Fruit fly (Drosophila melanogaster) whole organism, embryonic: ENCODE results near the gene CG31904.
A peak's percentile ranks its signal among the peaks of the same experiment; 100 is the strongest.

ENCODE experiments used
- Asciz ChIP-seq: fragments of 200-800 bp; sonication (Bioruptor generic); optimal IDR thresholded peaks from 2 replicates; lab custom pipeline; 2017; ENCODE audit warnings: missing biosample characterization, mild to moderate bottlenecking, missing genetic modification characterization, missing genetic modification reagents
- CG11456 ChIP-seq: fragments of 200-800 bp; sonication (Bioruptor generic); IDR thresholded peaks from 3 replicates; pipeline ENCODE4 v1.3.6; 2022; ENCODE audit warnings: missing biosample characterization, missing genetic modification characterization
- CG11560 ChIP-seq: fragments of 200-800 bp; sonication (Bioruptor generic); IDR thresholded peaks from 3 replicates; pipeline ENCODE4 v1.3.6; 2022; ENCODE audit warnings: missing biosample characterization, missing genetic modification characterization
- CG12155 ChIP-seq: fragments of 200-800 bp; sonication (Bioruptor generic); optimal IDR thresholded peaks from 3 replicates; lab custom pipeline; 2016; ENCODE audit warnings: missing biosample characterization, missing genetic modification characterization
- CG1233 ChIP-seq: fragments of 200-800 bp; sonication (Bioruptor generic); optimal IDR thresholded peaks from 4 replicates; lab custom pipeline; 2018; ENCODE audit warnings: missing biosample characterization, mild to moderate bottlenecking, missing genetic modification characterization
- CG12659 ChIP-seq: fragments of 200-800 bp; sonication (Bioruptor generic); optimal IDR thresholded peaks from 3 replicates; lab custom pipeline; 2017; ENCODE audit warnings: mild to moderate bottlenecking, missing biosample characterization, missing genetic modification reagents, missing genetic modification characterization
- CG15696 ChIP-seq: fragments of 200-800 bp; sonication (Bioruptor generic); optimal IDR thresholded peaks from 2 replicates; lab custom pipeline; 2019; ENCODE audit warnings: missing biosample characterization, mild to moderate bottlenecking, missing genetic modification characterization, moderate library complexity
- CG17568 ChIP-seq: fragments of 200-800 bp; sonication (Bioruptor generic); optimal IDR thresholded peaks from 2 replicates; lab custom pipeline; 2018; ENCODE audit warnings: missing biosample characterization, mild to moderate bottlenecking, missing genetic modification characterization, moderate library complexity
- CG2129 ChIP-seq: fragments of 200-800 bp; sonication (Bioruptor generic); IDR thresholded peaks from 2 replicates; pipeline ENCODE4 v1.3.6; 2022; ENCODE audit warnings: missing biosample characterization, missing genetic modification characterization; ENCODE audit not compliant: partially characterized antibody
- CG31224 ChIP-seq: fragments of 200-800 bp; sonication (Bioruptor generic); IDR thresholded peaks from 2 replicates; pipeline ENCODE4 v1.3.6; 2022; ENCODE audit warnings: missing biosample characterization, missing genetic modification characterization
- CG4360 ChIP-seq: fragments of 200-800 bp; sonication (Bioruptor generic); IDR thresholded peaks from 2 replicates; pipeline ENCODE4 v1.3.6; 2022; ENCODE audit warnings: missing biosample characterization, missing genetic modification characterization
- CG6175 ChIP-seq: fragments of 200-800 bp; sonication (Bioruptor generic); IDR thresholded peaks from 3 replicates; pipeline ENCODE4 v1.3.6; 2022; ENCODE audit warnings: missing biosample characterization, missing genetic modification characterization
- CG6689 ChIP-seq: fragments of 200-800 bp; sonication (Bioruptor generic); IDR thresholded peaks from 2 replicates; pipeline ENCODE4 v1.3.6; 2022; ENCODE audit warnings: missing biosample characterization, missing genetic modification characterization
- CG6813 ChIP-seq: fragments of 200-800 bp; sonication (Bioruptor generic); optimal IDR thresholded peaks from 2 replicates; lab custom pipeline; 2017; ENCODE audit warnings: missing biosample characterization, missing genetic modification characterization, mild to moderate bottlenecking, moderate library complexity, missing genetic modification reagents
- CTCF ChIP-seq: fragments of 200-800 bp; sonication (Bioruptor generic); optimal IDR thresholded peaks from 2 replicates; lab custom pipeline; 2017; ENCODE audit warnings: missing biosample characterization, mild to moderate bottlenecking, missing genetic modification characterization, moderate library complexity
- D19A ChIP-seq: fragments of 200-800 bp; optimal IDR thresholded peaks from 3 replicates; lab custom pipeline; 2019; ENCODE audit warnings: missing biosample characterization, mild to moderate bottlenecking, missing genetic modification characterization, moderate library complexity
- Deaf1 ChIP-seq: fragments of 200-800 bp; optimal IDR thresholded peaks from 3 replicates; lab custom pipeline; 2019; ENCODE audit warnings: missing biosample characterization, mild to moderate bottlenecking, missing genetic modification characterization, moderate library complexity
- Dref ChIP-seq: fragments of 200-800 bp; sonication (Bioruptor generic); IDR thresholded peaks from 2 replicates; pipeline ENCODE4 v1.3.6; 2022; ENCODE audit warnings: missing biosample characterization, missing genetic modification characterization
- Ets65A ChIP-seq: fragments of 200-800 bp; sonication (Bioruptor generic); peaks from one replicate; lab custom pipeline; 2016; ENCODE audit warnings: missing biosample characterization, missing genetic modification characterization
- Optix ChIP-seq: fragments of 200-800 bp; sonication (Bioruptor generic); IDR thresholded peaks from 3 replicates; pipeline ENCODE4 v1.3.6; 2022; ENCODE audit warnings: missing biosample characterization, missing genetic modification characterization
- Rfx ChIP-seq: fragments of 200-800 bp; sonication (Bioruptor generic); IDR thresholded peaks from 2 replicates; pipeline ENCODE4 v1.3.6; 2022; ENCODE audit warnings: missing biosample characterization, missing genetic modification characterization
- Side ChIP-seq: fragments of 200-800 bp; sonication (Bioruptor generic); optimal IDR thresholded peaks from 2 replicates; lab custom pipeline; 2016; ENCODE audit warnings: missing biosample characterization, missing genetic modification characterization
- ase ChIP-seq: fragments of 200-800 bp; sonication (Bioruptor generic); IDR thresholded peaks from 3 replicates; pipeline ENCODE4 v1.3.6; 2022; ENCODE audit warnings: missing biosample characterization, missing genetic modification characterization
- bowl ChIP-seq: fragments of 200-800 bp; sonication (Bioruptor generic); IDR thresholded peaks from 2 replicates; pipeline ENCODE4 v1.3.6; 2022; ENCODE audit warnings: missing biosample characterization, missing genetic modification characterization
- cad ChIP-seq: fragments of >200 bp; optimal IDR thresholded peaks from 2 replicates; lab custom pipeline; 2017; ENCODE audit warnings: missing biosample characterization, missing genetic modification characterization
- crc ChIP-seq: fragments of 200-800 bp; sonication (Bioruptor generic); optimal IDR thresholded peaks from 2 replicates; lab custom pipeline; 2016; ENCODE audit warnings: missing biosample characterization, missing genetic modification characterization
- eve ChIP-seq, 2 experiments: fragments of >200 bp; optimal IDR thresholded peaks; 2 replicates each; lab custom pipeline; 2017; ENCODE audit warnings: missing biosample characterization in 2 of 2, missing genetic modification characterization in 2 of 2
- gcm ChIP-seq: fragments of 200-800 bp; sonication (Bioruptor generic); optimal IDR thresholded peaks from 2 replicates; lab custom pipeline; 2019; ENCODE audit warnings: missing biosample characterization, mild to moderate bottlenecking, missing genetic modification characterization, moderate library complexity
- hkb ChIP-seq, 2 experiments: fragments of 200-800 bp in 1 of 2; fragments of >200 bp in 1 of 2; sonication (Bioruptor generic) in 1 of 2; IDR thresholded peaks in 1 of 2; optimal IDR thresholded peaks in 1 of 2; 2 replicates each; pipeline versions ENCODE4 v1.3.6 to Lab custom; 2017 to 2022; ENCODE audit warnings: missing biosample characterization in 1 of 2, missing genetic modification characterization in 1 of 2
- kah ChIP-seq: fragments of 200-800 bp; sonication (Bioruptor generic); optimal IDR thresholded peaks from 2 replicates; lab custom pipeline; 2018; ENCODE audit warnings: missing biosample characterization, mild to moderate bottlenecking, missing genetic modification characterization
- pros ChIP-seq: fragments of 200-800 bp; sonication (Bioruptor generic); optimal IDR thresholded peaks from 3 replicates; lab custom pipeline; 2019; ENCODE audit warnings: missing biosample characterization, mild to moderate bottlenecking, missing genetic modification characterization, moderate library complexity
- ranshi ChIP-seq: fragments of 200-800 bp; sonication (Bioruptor generic); IDR thresholded peaks from 2 replicates; pipeline ENCODE4 v1.3.6; 2022; ENCODE audit warnings: missing biosample characterization, missing genetic modification characterization
- sc ChIP-seq, 3 experiments: fragments of >200 bp in 2 of 3; fragments of 200-800 bp in 1 of 3; sonication (Bioruptor generic) in 1 of 3; optimal IDR thresholded peaks; 2 replicates in 2 of 3; 3 replicates in 1 of 3; lab custom pipeline; 2017; ENCODE audit warnings: mild to moderate bottlenecking in 1 of 3, missing biosample characterization in 1 of 3, missing genetic modification characterization in 1 of 3, missing genetic modification reagents in 1 of 3
- scrt ChIP-seq: fragments of 200-800 bp; sonication (Bioruptor generic); optimal IDR thresholded peaks from 2 replicates; lab custom pipeline; 2018; ENCODE audit warnings: missing biosample characterization, mild to moderate bottlenecking, missing genetic modification characterization, moderate library complexity
- sim ChIP-seq: fragments of 200-800 bp; sonication (Bioruptor generic); IDR thresholded peaks from 2 replicates; pipeline ENCODE4 v1.3.6; 2022; ENCODE audit warnings: missing biosample characterization, missing genetic modification characterization
- slbo ChIP-seq: fragments of 200-800 bp; sonication (Bioruptor generic); IDR thresholded peaks from 2 replicates; pipeline ENCODE4 v1.3.6; 2022; ENCODE audit warnings: missing biosample characterization, missing genetic modification characterization
- sqz ChIP-seq: fragments of 200-800 bp; sonication (Bioruptor generic); optimal IDR thresholded peaks from 3 replicates; lab custom pipeline; 2018; ENCODE audit warnings: missing biosample characterization, mild to moderate bottlenecking, missing genetic modification characterization
- sr ChIP-seq: fragments of 200-800 bp; sonication (Bioruptor generic); IDR thresholded peaks from 3 replicates; pipeline ENCODE4 v1.3.6; 2022; ENCODE audit warnings: missing biosample characterization, missing genetic modification characterization
- tup ChIP-seq: fragments of 200-800 bp; sonication (Bioruptor generic); optimal IDR thresholded peaks from 2 replicates; lab custom pipeline; 2016; ENCODE audit warnings: missing biosample characterization, mild to moderate bottlenecking, missing genetic modification characterization, moderate library complexity
- twi ChIP-seq: fragments of 200-800 bp; optimal IDR thresholded peaks from 2 replicates; lab custom pipeline; 2019; ENCODE audit warnings: missing biosample characterization, mild to moderate bottlenecking, missing genetic modification characterization, moderate library complexity

The CG31904 gene

dm6 chr2L:7771891-7772290 lies 33.3 kb upstream of the CG31904 start:
- TF ChIP-seq sr (GFP tag; lab: Robert Waterston, UW) (0 out of 3 replicates have a peak, but pooled peaks have one; percentile 33), CG6689 (GFP tag; lab: Robert Waterston, UW) (0 out of 2 replicates have a peak, but pooled peaks have one; percentile 7), CG11560 (0 out of 3 replicates have a peak, but pooled peaks have one; percentile 8), bowl (GFP tag; lab: Robert Waterston, UW) (0 out of 2 replicates have a peak, but pooled peaks have one; percentile 36), Rfx (GFP tag; lab: Robert Waterston, UW) (peak; percentile 5; the same call in 1 of the 2 replicates), D19A (tag; lab: Kevin White, UChicago) (no peak), crc (GFP tag; lab: Kevin White, UChicago) (no peak), Optix (0 out of 3 replicates have a peak, but pooled peaks have one; percentile 12), CG4360 (GFP tag; lab: Robert Waterston, UW) (no peak), sc (optimal IDR thresholded peaks at IDR 0.05; lab: Kevin White, UChicago) (no peak), sc (GFP tag; optimal IDR thresholded peaks at IDR 0.05; lab: Kevin White, UChicago) (no peak), tup (GFP tag; lab: Kevin White, UChicago) (no peak), slbo (peak; percentile 39), CG11456 (GFP tag; lab: Robert Waterston, UW) (0 out of 3 replicates have a peak, but pooled peaks have one; percentile 22), CG15696 (no peak), twi (peak; percentile 78), Asciz (GFP tag; lab: Kevin White, UChicago) (no peak), CG6813 (GFP tag; lab: Kevin White, UChicago) (no peak), ase (GFP tag; lab: Robert Waterston, UW) (peak; percentile 4; the same call in 1 of the 3 replicates), CG17568 (GFP tag; lab: Kevin White, UChicago) (peak; percentile 60), kah (GFP tag; lab: Kevin White, UChicago) (no peak), pros (no peak)

dm6 chr2L:7767328-7767727 lies 28.7 kb upstream of the CG31904 start, which contains the start of gene CG7191:
TSS of gene CG7191 (plus strand) at chr2L:7767628.
- TF ChIP-seq CG6175 (GFP tag; lab: Robert Waterston, UW) (no peak), Side (GFP tag; lab: Kevin White, UChicago) (no peak), hkb (optimal IDR thresholded peaks at IDR 0.05; lab: Kevin White, UChicago) (no peak), hkb (GFP tag; IDR thresholded peaks at IDR 0.05; lab: Robert Waterston, UW) (no peak), scrt (GFP tag; lab: Kevin White, UChicago) (peak; percentile 83), cad (GFP tag; lab: Kevin White, UChicago) (no peak), CG2129 (GFP tag; lab: Robert Waterston, UW) (no peak), ranshi (no peak), Ets65A (GFP tag; lab: Kevin White, UChicago) (peak; percentile 23), gcm (GFP tag; lab: Kevin White, UChicago) (no peak), CTCF (GFP tag; lab: Kevin White, UChicago) (no peak), CG1233 (no peak), sim (no peak), Deaf1 (tag; lab: Kevin White, UChicago) (peak; percentile 90), CG12659 (GFP tag; lab: Kevin White, UChicago) (no peak), eve (GFP tag; optimal IDR thresholded peaks at IDR 0.05; lab: Kevin White, UChicago) (no peak), CG6689 (GFP tag; lab: Robert Waterston, UW) (no peak), sqz (no peak), CG12155 (no peak), Dref (GFP tag; lab: Robert Waterston, UW) (no peak), CG31224 (GFP tag; lab: Robert Waterston, UW) (no peak)
